Fruit fly (Drosophila melanogaster) whole organism, embryonic: ENCODE results near the gene CG17329.

Source experiments
- BtbVII ChIP-seq: fragments of 200-800 bp; sonication (Bioruptor generic); optimal IDR thresholded peaks from 3 replicates; lab custom pipeline; 2017; ENCODE audit warnings: missing biosample characterization, mild to moderate bottlenecking, missing genetic modification characterization
- CG10462 ChIP-seq: fragments of 200-800 bp; sonication (Bioruptor generic); optimal IDR thresholded peaks from 2 replicates; lab custom pipeline; 2016; ENCODE audit warnings: missing biosample characterization, missing genetic modification characterization
- CG10543 ChIP-seq: fragments of 200-800 bp; sonication (Bioruptor generic); optimal IDR thresholded peaks from 3 replicates; lab custom pipeline; 2017; ENCODE audit warnings: missing biosample characterization, mild to moderate bottlenecking, missing genetic modification characterization, moderate library complexity
- CG10565 ChIP-seq: fragments of 200-800 bp; sonication (Bioruptor generic); optimal IDR thresholded peaks from 3 replicates; lab custom pipeline; 2016; ENCODE audit warnings: missing biosample characterization, mild to moderate bottlenecking, missing genetic modification characterization
- CG11560 ChIP-seq: fragments of 200-800 bp; sonication (Bioruptor generic); IDR thresholded peaks from 3 replicates; pipeline ENCODE4 v1.3.6; 2022; ENCODE audit warnings: missing biosample characterization, missing genetic modification characterization
- CG12104 ChIP-seq: fragments of 200-800 bp; sonication (Bioruptor generic); optimal IDR thresholded peaks from 3 replicates; lab custom pipeline; 2016; ENCODE audit warnings: missing biosample characterization, missing genetic modification characterization
- CG12744 ChIP-seq: fragments of 200-800 bp; sonication (Bioruptor generic); optimal IDR thresholded peaks from 2 replicates; lab custom pipeline; 2016; ENCODE audit warnings: missing biosample characterization, missing genetic modification characterization
- CG15073 ChIP-seq: fragments of 200-800 bp; sonication (Bioruptor generic); optimal IDR thresholded peaks from 2 replicates; lab custom pipeline; 2016; ENCODE audit warnings: missing biosample characterization, missing genetic modification characterization
- CG1529 ChIP-seq: fragments of 200-800 bp; sonication (Bioruptor generic); optimal IDR thresholded peaks from 3 replicates; lab custom pipeline; 2018; ENCODE audit warnings: missing biosample characterization, missing genetic modification characterization
- CG16815 ChIP-seq: fragments of 200-800 bp; sonication (Bioruptor generic); optimal IDR thresholded peaks from 3 replicates; lab custom pipeline; 2017; ENCODE audit warnings: missing biosample characterization, mild to moderate bottlenecking, missing genetic modification characterization
- CG16863 ChIP-seq: fragments of 200-800 bp; sonication (Bioruptor generic); optimal IDR thresholded peaks from 3 replicates; lab custom pipeline; 2016; ENCODE audit warnings: missing biosample characterization, missing genetic modification characterization
- CG17568 ChIP-seq: fragments of 200-800 bp; sonication (Bioruptor generic); optimal IDR thresholded peaks from 2 replicates; lab custom pipeline; 2018; ENCODE audit warnings: missing biosample characterization, mild to moderate bottlenecking, missing genetic modification characterization, moderate library complexity
- CG17612 ChIP-seq: fragments of 200-800 bp; sonication (Bioruptor generic); IDR thresholded peaks from 2 replicates; pipeline ENCODE4 v1.3.6; 2022; ENCODE audit warnings: missing biosample characterization, missing genetic modification characterization
- CG17802 ChIP-seq: fragments of 200-800 bp; sonication (Bioruptor generic); optimal IDR thresholded peaks from 2 replicates; lab custom pipeline; 2018; ENCODE audit warnings: missing biosample characterization, mild to moderate bottlenecking, missing genetic modification characterization, moderate library complexity
- CG18476 ChIP-seq: fragments of 200-800 bp; sonication (Bioruptor generic); optimal IDR thresholded peaks from 2 replicates; lab custom pipeline; 2016; ENCODE audit warnings: missing biosample characterization, mild to moderate bottlenecking, missing genetic modification characterization
- CG31388 ChIP-seq: fragments of 200-800 bp; sonication (Bioruptor generic); optimal IDR thresholded peaks from 2 replicates; lab custom pipeline; 2016; ENCODE audit warnings: missing biosample characterization, missing genetic modification characterization
- CG6254 ChIP-seq: fragments of 200-800 bp; sonication (Bioruptor generic); optimal IDR thresholded peaks from 3 replicates; lab custom pipeline; 2017; ENCODE audit warnings: mild to moderate bottlenecking, missing biosample characterization, missing genetic modification reagents, missing genetic modification characterization
- CG7987 ChIP-seq: fragments of 200-800 bp; sonication (Bioruptor generic); optimal IDR thresholded peaks from 2 replicates; lab custom pipeline; 2018; ENCODE audit warnings: missing biosample characterization, mild to moderate bottlenecking, missing genetic modification characterization, moderate library complexity
- CG8478 ChIP-seq: fragments of >200 bp; optimal IDR thresholded peaks from 2 replicates; lab custom pipeline; 2018
- CG8924 ChIP-seq: fragments of 200-800 bp; optimal IDR thresholded peaks from 3 replicates; lab custom pipeline; 2019; ENCODE audit warnings: missing biosample characterization, mild to moderate bottlenecking, missing genetic modification characterization, moderate library complexity
- D ChIP-seq, 2 experiments: fragments of 200-800 bp in 1 of 2; fragments of >200 bp in 1 of 2; sonication (Bioruptor generic) in 1 of 2; optimal IDR thresholded peaks; 2 replicates in 1 of 2; 3 replicates in 1 of 2; lab custom pipeline; 2017; ENCODE audit warnings: mild to moderate bottlenecking in 1 of 2, missing biosample characterization in 1 of 2, missing genetic modification characterization in 1 of 2, missing genetic modification reagents in 1 of 2
- ERR ChIP-seq: fragments of 200-800 bp; sonication (Bioruptor generic); optimal IDR thresholded peaks from 2 replicates; lab custom pipeline; 2016; ENCODE audit warnings: missing biosample characterization, missing genetic modification characterization
- MESR4 ChIP-seq: fragments of 200-800 bp; sonication (Bioruptor generic); optimal IDR thresholded peaks from 2 replicates; lab custom pipeline; 2018; ENCODE audit warnings: missing biosample characterization, mild to moderate bottlenecking, missing genetic modification characterization, moderate library complexity
- Med ChIP-seq: fragments of 200-800 bp; sonication (Bioruptor generic); peaks from one replicate; lab custom pipeline; 2016; ENCODE audit warnings: missing biosample characterization, missing genetic modification characterization, mild to moderate bottlenecking, inconsistent platforms, moderate library complexity
- NC2α ChIP-seq: fragments of 200-800 bp; sonication (Bioruptor generic); optimal IDR thresholded peaks from 2 replicates; lab custom pipeline; 2016; ENCODE audit warnings: missing biosample characterization, missing genetic modification characterization
- Optix ChIP-seq: fragments of 200-800 bp; sonication (Bioruptor generic); IDR thresholded peaks from 3 replicates; pipeline ENCODE4 v1.3.6; 2022; ENCODE audit warnings: missing biosample characterization, missing genetic modification characterization
- Ptx1 ChIP-seq: fragments of 200-800 bp; sonication (Bioruptor generic); IDR thresholded peaks from 2 replicates; pipeline ENCODE4 v1.3.6; 2022; ENCODE audit warnings: missing biosample characterization, missing genetic modification characterization
- Six4 ChIP-seq: fragments of 200-800 bp; sonication (Bioruptor generic); optimal IDR thresholded peaks from 2 replicates; lab custom pipeline; 2016; ENCODE audit warnings: missing biosample characterization, missing genetic modification characterization
- Spps ChIP-seq: fragments of 200-800 bp; sonication (Bioruptor generic); optimal IDR thresholded peaks from 2 replicates; lab custom pipeline; 2018; ENCODE audit warnings: missing biosample characterization, mild to moderate bottlenecking, missing genetic modification characterization
- ase ChIP-seq: fragments of 200-800 bp; sonication (Bioruptor generic); IDR thresholded peaks from 3 replicates; pipeline ENCODE4 v1.3.6; 2022; ENCODE audit warnings: missing biosample characterization, missing genetic modification characterization
- ash1 ChIP-seq: fragments of 200-800 bp; sonication (Bioruptor generic); optimal IDR thresholded peaks from 2 replicates; lab custom pipeline; 2018; ENCODE audit warnings: missing biosample characterization, mild to moderate bottlenecking, missing genetic modification characterization
- chm ChIP-seq: fragments of 200-800 bp; sonication (Bioruptor generic); IDR thresholded peaks from 2 replicates; pipeline ENCODE4 v1.3.6; 2022; ENCODE audit warnings: missing biosample characterization, missing genetic modification characterization
- chn ChIP-seq: fragments of 200-800 bp; sonication (Bioruptor generic); optimal IDR thresholded peaks from 2 replicates; lab custom pipeline; 2016; ENCODE audit warnings: missing biosample characterization, missing genetic modification characterization
- cwo ChIP-seq: fragments of 200-800 bp; sonication (Bioruptor generic); optimal IDR thresholded peaks from 3 replicates; lab custom pipeline; 2017; ENCODE audit warnings: missing biosample characterization, missing genetic modification characterization, mild to moderate bottlenecking, moderate library complexity, missing genetic modification reagents
- dm ChIP-seq: fragments of 200-800 bp; sonication (Bioruptor generic); optimal IDR thresholded peaks from 3 replicates; lab custom pipeline; 2016; ENCODE audit warnings: missing biosample characterization, missing genetic modification characterization
- ftz-f1 ChIP-seq: fragments of 200-800 bp; sonication (Bioruptor generic); optimal IDR thresholded peaks from 2 replicates; lab custom pipeline; 2016; ENCODE audit warnings: missing biosample characterization, missing genetic modification characterization
- fu2 ChIP-seq: fragments of 200-800 bp; sonication (Bioruptor generic); optimal IDR thresholded peaks from 2 replicates; lab custom pipeline; 2016; ENCODE audit warnings: missing biosample characterization, missing genetic modification characterization
- jing ChIP-seq: fragments of 200-800 bp; sonication (Bioruptor generic); optimal IDR thresholded peaks from 2 replicates; lab custom pipeline; 2018; ENCODE audit warnings: missing biosample characterization, mild to moderate bottlenecking, missing genetic modification characterization
- lbe ChIP-seq: fragments of 200-800 bp; sonication (Bioruptor generic); optimal IDR thresholded peaks from 2 replicates; lab custom pipeline; 2016; ENCODE audit warnings: missing biosample characterization, mild to moderate bottlenecking, missing genetic modification characterization
- mirr ChIP-seq: fragments of 200-800 bp; sonication (Bioruptor generic); optimal IDR thresholded peaks from 3 replicates; lab custom pipeline; 2018; ENCODE audit warnings: missing biosample characterization, mild to moderate bottlenecking, missing genetic modification characterization
- pan ChIP-seq, 4 experiments: fragments of >200 bp in 3 of 4; fragments of 200-800 bp in 1 of 4; sonication (Bioruptor generic) in 1 of 4; optimal IDR thresholded peaks in 3 of 4; IDR thresholded peaks in 1 of 4; 2 replicates each; pipeline versions ENCODE4 v1.3.6 to Lab custom; 2017 to 2022; ENCODE audit warnings: missing biosample characterization in 2 of 4, missing genetic modification characterization in 2 of 4, mixed read lengths in 1 of 4
- phol ChIP-seq: fragments of 200-800 bp; sonication (Bioruptor generic); optimal IDR thresholded peaks from 3 replicates; lab custom pipeline; 2018; ENCODE audit warnings: missing biosample characterization, mild to moderate bottlenecking, missing genetic modification characterization, moderate library complexity
- pnt ChIP-seq: fragments of 200-800 bp; sonication (Bioruptor generic); optimal IDR thresholded peaks from 3 replicates; lab custom pipeline; 2016; ENCODE audit warnings: missing biosample characterization, missing genetic modification characterization
- sisA ChIP-seq: fragments of 200-800 bp; sonication (Bioruptor generic); IDR thresholded peaks from 2 replicates; pipeline ENCODE4 v1.3.6; 2022; ENCODE audit warnings: missing biosample characterization, missing genetic modification characterization
- stc ChIP-seq: fragments of 200-800 bp; sonication (Bioruptor generic); IDR thresholded peaks from 2 replicates; pipeline ENCODE4 v1.3.6; 2022; ENCODE audit warnings: missing biosample characterization, missing genetic modification characterization
- stwl ChIP-seq: fragments of 200-800 bp; sonication (Bioruptor generic); optimal IDR thresholded peaks from 3 replicates; lab custom pipeline; 2018; ENCODE audit warnings: missing biosample characterization, mild to moderate bottlenecking, missing genetic modification characterization, moderate library complexity
- sug ChIP-seq: fragments of 200-800 bp; optimal IDR thresholded peaks from 2 replicates; lab custom pipeline; 2019; ENCODE audit warnings: missing biosample characterization, mild to moderate bottlenecking, missing genetic modification characterization, moderate library complexity
- trh ChIP-seq: fragments of 200-800 bp; sonication (Bioruptor generic); optimal IDR thresholded peaks from 2 replicates; lab custom pipeline; 2016; ENCODE audit warnings: missing biosample characterization, missing genetic modification characterization
- wor ChIP-seq: fragments of 200-800 bp; sonication (Bioruptor generic); IDR thresholded peaks from 2 replicates; pipeline ENCODE4 v1.3.6; 2022; ENCODE audit warnings: missing biosample characterization, missing genetic modification characterization

Gene CG17329

DNA sequence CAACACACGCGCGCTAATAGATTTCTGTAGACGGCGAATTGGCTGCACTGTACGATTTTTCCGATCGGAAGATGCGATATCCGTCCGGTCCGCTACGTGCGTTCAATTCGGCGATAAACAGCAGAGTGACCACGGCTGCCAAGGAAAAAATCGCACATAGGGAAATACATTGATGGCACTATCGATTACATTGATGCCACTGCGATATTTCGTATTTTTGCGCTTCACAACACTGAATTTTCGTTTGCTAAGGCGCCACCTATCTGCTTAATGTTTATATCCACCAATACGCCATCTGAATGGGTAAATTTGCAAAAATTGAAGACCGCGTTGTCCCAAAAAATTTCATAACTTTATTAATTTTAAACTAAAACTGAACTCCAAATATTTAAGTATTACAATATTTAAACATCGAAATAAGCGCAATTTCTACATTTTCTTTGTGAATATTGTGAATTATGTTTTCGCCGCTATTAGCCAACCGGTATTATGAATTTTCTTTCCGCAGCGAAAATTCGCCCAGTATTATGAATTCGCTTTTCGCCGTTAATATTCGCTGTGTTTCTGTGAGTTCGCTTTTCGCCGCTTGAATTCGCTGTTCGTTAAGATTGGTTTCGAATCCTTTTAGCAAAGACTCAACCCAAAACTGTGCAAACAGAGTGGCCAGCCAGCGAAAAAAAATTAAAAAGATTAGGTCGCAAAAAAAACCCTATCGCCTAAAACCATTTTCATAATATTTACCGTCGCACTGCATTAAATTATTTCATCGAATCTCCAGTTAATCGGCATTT lies 3.3 kb upstream of the CG17329 start, which contains the start of the genes crp and pkaap (continued):
- TF ChIP-seq Optix (GFP tag; lab: Robert Waterston, UW) (no peak), CG8924 (tag; lab: Kevin White, UChicago) (peak; percentile 49), trh (GFP tag; lab: Kevin White, UChicago) (peak; percentile 57), Ptx1 (GFP tag; lab: Robert Waterston, UW) (no peak), D (optimal IDR thresholded peaks at IDR 0.05; lab: Kevin White, UChicago) (no peak), D (GFP tag; optimal IDR thresholded peaks at IDR 0.05; lab: Kevin White, UChicago) (peak; percentile 43), pan (optimal IDR thresholded peaks at IDR 0.05; lab: Kevin White, UChicago) (no peak), pan (GFP tag; optimal IDR thresholded peaks at IDR 0.05 in 1 of 2, IDR thresholded peaks at IDR 0.05 in 1 of 2) (no peak), CG12744 (peak; percentile 77), MESR4 (GFP tag; lab: Kevin White, UChicago) (peak; percentile 3), Six4 (peak; percentile 66), CG18476 (peak; percentile 27), BtbVII (GFP tag; lab: Kevin White, UChicago) (peak; percentile 70), dm (GFP tag; lab: Kevin White, UChicago) (peak; percentile 89), CG31388 (GFP tag; lab: Kevin White, UChicago) (peak; percentile 66), CG15073 (GFP tag; lab: Kevin White, UChicago) (peak; percentile 13), ftz-f1 (GFP tag; lab: Kevin White, UChicago) (peak; percentile 60), stc (GFP tag; lab: Robert Waterston, UW) (no peak), CG16863 (GFP tag; lab: Kevin White, UChicago) (peak; percentile 82), chn (GFP tag; lab: Kevin White, UChicago) (peak; percentile 86), phol (tag; lab: Kevin White, UChicago) (peak; percentile 48), ERR (GFP tag; lab: Kevin White, UChicago) (peak; percentile 87), ase (GFP tag; lab: Robert Waterston, UW) (no peak), CG17802 (tag; lab: Kevin White, UChicago) (peak; percentile 48), sisA (GFP tag; lab: Robert Waterston, UW) (no peak), fu2 (GFP tag; lab: Kevin White, UChicago) (peak; percentile 77), CG1529 (GFP tag; lab: Kevin White, UChicago) (peak; percentile 61), CG10543 (peak; percentile 86), pnt (GFP tag; lab: Kevin White, UChicago) (peak; percentile 88), CG17568 (GFP tag; lab: Kevin White, UChicago) (no peak), stwl (tag; lab: Kevin White, UChicago) (peak; percentile 91), CG11560 (tag; lab: Robert Waterston, UW) (no peak), CG10565 (GFP tag; lab: Kevin White, UChicago) (peak; percentile 23), wor (no peak), sug (tag; lab: Kevin White, UChicago) (peak; percentile 74), jing (GFP tag; lab: Kevin White, UChicago) (peak; percentile 51), CG7987 (GFP tag; lab: Kevin White, UChicago) (peak; percentile 74), CG6254 (GFP tag; lab: Kevin White, UChicago) (peak; percentile 42), chm (GFP tag; lab: Robert Waterston, UW) (no peak), mirr (GFP tag; lab: Kevin White, UChicago) (peak; percentile 75), ash1 (GFP tag; lab: Kevin White, UChicago) (peak; percentile 44), Med (peak; percentile 98), CG16815 (GFP tag; lab: Kevin White, UChicago) (peak; percentile 52), CG8478 (lab: Kevin White, UChicago) (no peak), NC2α (GFP tag; lab: Kevin White, UChicago) (peak; percentile 75), CG10462 (GFP tag; lab: Kevin White, UChicago) (peak; percentile 52), CG12104 (GFP tag; lab: Kevin White, UChicago) (peak; percentile 46), Spps (tag; lab: Kevin White, UChicago) (peak; percentile 12), cwo (GFP tag; lab: Kevin White, UChicago) (peak; percentile 59), CG17612 (GFP tag; lab: Robert Waterston, UW) (no peak), lbe (GFP tag; lab: Kevin White, UChicago) (peak; percentile 90)
